Worm (Caenorhabditis elegans): Measurements from ENCODE around the gene nlp-67.

Gene nlp-67

DNA sequence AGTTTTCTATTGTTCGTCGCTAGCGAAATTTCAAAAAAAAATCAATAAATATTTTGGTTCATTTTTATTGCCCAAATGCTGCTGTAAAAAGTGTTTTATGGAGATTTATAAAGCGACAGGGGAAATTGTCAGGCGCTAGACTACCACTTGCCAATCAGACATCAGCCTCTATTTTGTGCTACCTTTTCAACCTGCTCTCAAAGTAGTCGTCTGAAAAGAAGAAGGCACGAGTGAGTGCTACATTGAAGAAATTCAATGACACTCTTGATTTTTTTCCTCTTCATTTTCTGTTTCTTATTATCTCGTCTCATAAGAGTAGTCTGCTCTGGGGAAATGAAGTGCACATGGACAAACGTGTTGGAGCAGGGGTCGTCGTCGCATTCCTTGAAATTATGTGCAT is 21.7 kb downstream of the nlp-67 start:
- TF ChIP-seq T23F11.4 (GFP tag; optimal IDR thresholded peaks at IDR 0.05) (no peak), Y22D7AL.16 (tag; optimal IDR thresholded peaks at IDR 0.05) (no peak), eyg-1 (tag; optimal IDR thresholded peaks at IDR 0.05) (no peak), rnt-1 (tag; optimal IDR thresholded peaks at IDR 0.05) (peak; percentile 22), ceh-6 (GFP tag; optimal IDR thresholded peaks at IDR 0.05) (no peak), F13H6.1 (tag; optimal IDR thresholded peaks at IDR 0.05) (no peak), nhr-232 (tag; optimal IDR thresholded peaks at IDR 0.05) (no peak), lim-6 (tag; optimal IDR thresholded peaks at IDR 0.05) (no peak), tbx-7 (tag; optimal IDR thresholded peaks at IDR 0.05) (no peak), nhr-11 (tag; optimal IDR thresholded peaks at IDR 0.05) (no peak), ztf-16 (tag; optimal IDR thresholded peaks at IDR 0.05) (no peak), pag-3 (tag; optimal IDR thresholded peaks at IDR 0.05; ENCODE audit: borderline replicate concordance) (no peak), ceh-22 (tag; optimal IDR thresholded peaks at IDR 0.05) (no peak), lin-11 (tag; optimal IDR thresholded peaks at IDR 0.05) (no peak), mec-3 (tag; optimal IDR thresholded peaks at IDR 0.05; ENCODE audit: borderline replicate concordance) (no peak), madf-2 (tag; optimal IDR thresholded peaks at IDR 0.05) (no peak), unc-42 (tag; optimal IDR thresholded peaks at IDR 0.05) (peak; percentile 65), pqm-1 (tag; optimal IDR thresholded peaks at IDR 0.05) (no peak), syd-9 (tag; optimal IDR thresholded peaks at IDR 0.05) (no peak), ttx-3 (tag; optimal IDR thresholded peaks at IDR 0.05) (no peak), sox-4 (tag; optimal IDR thresholded peaks at IDR 0.05) (no peak), dmd-4 (tag; optimal IDR thresholded peaks at IDR 0.05; ENCODE audit: borderline replicate concordance) (no peak), npax-4 (tag; optimal IDR thresholded peaks at IDR 0.05) (no peak), dve-1 (tag; optimal IDR thresholded peaks at IDR 0.05) (no peak), C38D4.7 (GFP tag; optimal IDR thresholded peaks at IDR 0.05) (no peak), fax-1 (tag; optimal IDR thresholded peaks at IDR 0.05) (no peak), gmeb-2 (tag; optimal IDR thresholded peaks at IDR 0.05) (no peak), hlh-6 (tag; optimal IDR thresholded peaks at IDR 0.05) (no peak), ceh-2 (tag; optimal IDR thresholded peaks at IDR 0.05) (no peak), ceh-48 (tag; optimal IDR thresholded peaks at IDR 0.05) (peak; percentile 84), ceh-9 (tag; optimal IDR thresholded peaks at IDR 0.05) (no peak), hlh-13 (GFP tag; optimal IDR thresholded peaks at IDR 0.05) (no peak), hlh-8 (tag; optimal IDR thresholded peaks at IDR 0.05) (no peak), pax-1 (tag; optimal IDR thresholded peaks at IDR 0.05) (no peak), unc-55 (GFP tag; optimal IDR thresholded peaks at IDR 0.05) (no peak), ceh-45 (GFP tag; IDR thresholded peaks at IDR 0.05) (no peak), pat-9 (tag; optimal IDR thresholded peaks at IDR 0.05) (no peak), sdc-2 (tag; optimal IDR thresholded peaks at IDR 0.05) (peak; percentile 98), zip-5 (tag; optimal IDR thresholded peaks at IDR 0.05) (no peak), unc-86 (tag; optimal IDR thresholded peaks at IDR 0.05) (no peak), ahr-1 (tag; optimal IDR thresholded peaks at IDR 0.05) (no peak), tbx-2 (tag; optimal IDR thresholded peaks at IDR 0.05) (peak; percentile 38), ets-4 (tag; optimal IDR thresholded peaks at IDR 0.05) (no peak), odd-2 (tag; optimal IDR thresholded peaks at IDR 0.05) (no peak), nfya-1 (tag; optimal IDR thresholded peaks at IDR 0.05) (peak; percentile 54), fkh-10 (GFP tag; optimal IDR thresholded peaks at IDR 0.05) (no peak), fkh-6 (tag; optimal IDR thresholded peaks at IDR 0.05) (no peak), ceh-18 (tag; optimal IDR thresholded peaks at IDR 0.05) (peak; percentile 51), K09A11.1 (tag; optimal IDR thresholded peaks at IDR 0.05; ENCODE audit: insufficient read depth) (no peak), C08G9.2 (tag; optimal IDR thresholded peaks at IDR 0.05) (no peak), pha-4 (tag; optimal IDR thresholded peaks at IDR 0.05) (no peak), che-1 (tag; optimal IDR thresholded peaks at IDR 0.05) (no peak), sox-2 (GFP tag; IDR thresholded peaks at IDR 0.05) (no peak), pha-2 (tag; optimal IDR thresholded peaks at IDR 0.05) (no peak)
